Worm (Caenorhabditis elegans): ENCODE data around the gene btf-1.

Gene btf-1

ce11 chrII:13188084-13188483 is 11.9 kb upstream of the btf-1 start:
- TF ChIP-seq F13C5.2 (tag; optimal IDR thresholded peaks at IDR 0.05) (no peak), hmbx-1 (tag; optimal IDR thresholded peaks at IDR 0.05) (no peak), ama-1 (optimal IDR thresholded peaks at IDR 0.05) (no peak), hmg-4 (GFP tag; optimal IDR thresholded peaks at IDR 0.05) (no peak), tbx-11 (GFP tag; IDR thresholded peaks at IDR 0.05) (no peak), sea-1 (GFP tag; conservative IDR thresholded peaks at IDR 0.05) (no peak), hnd-1 (tag; optimal IDR thresholded peaks at IDR 0.05) (no peak), tbx-37 (GFP tag; conservative IDR thresholded peaks at IDR 0.05) (no peak), scrt-1 (GFP tag; IDR thresholded peaks at IDR 0.05) (no peak), tra-4 (tag; optimal IDR thresholded peaks at IDR 0.05) (no peak), flt-1 (GFP tag; IDR thresholded peaks at IDR 0.05) (no peak), aly-1 (tag; optimal IDR thresholded peaks at IDR 0.05) (no peak), B0310.2 (tag; optimal IDR thresholded peaks at IDR 0.05) (no peak)

ce11 chrII:13189363-13189762 is 10.6 kb upstream of the btf-1 start:
- TF ChIP-seq B0310.2 (tag; optimal IDR thresholded peaks at IDR 0.05) (no peak), aly-1 (tag; optimal IDR thresholded peaks at IDR 0.05) (no peak)

- TF ChIP-seq hnd-1 (tag; optimal IDR thresholded peaks at IDR 0.05) (no peak), F13C5.2 (tag; optimal IDR thresholded peaks at IDR 0.05) (no peak), hmg-4 (GFP tag; optimal IDR thresholded peaks at IDR 0.05) (no peak), ceh-13 (GFP tag; optimal IDR thresholded peaks at IDR 0.05) (no peak), tra-4 (tag; optimal IDR thresholded peaks at IDR 0.05) (no peak), hmbx-1 (tag; optimal IDR thresholded peaks at IDR 0.05) (no peak), ama-1 (optimal IDR thresholded peaks at IDR 0.05) (no peak)
Measured at ce11 chrII:13190412-13190811, 9.6 kb upstream of the btf-1 start.

- no peak for TF ChIP-seq ceh-36 (tag; optimal IDR thresholded peaks at IDR 0.05)
- no peak for TF ChIP-seq ama-1 (optimal IDR thresholded peaks at IDR 0.05)
- TF ChIP-seq flt-1 (GFP tag; IDR thresholded peaks at IDR 0.05) = no peak
- TF ChIP-seq scrt-1 (GFP tag; IDR thresholded peaks at IDR 0.05) = no peak
- no peak for TF ChIP-seq ceh-13 (GFP tag; optimal IDR thresholded peaks at IDR 0.05)
- TF ChIP-seq sea-1 (GFP tag; conservative IDR thresholded peaks at IDR 0.05) = no peak
Measured at ce11 chrII:13193563-13194103, 6.3 kb upstream of the btf-1 start.

- TF ChIP-seq ceh-36 (tag; optimal IDR thresholded peaks at IDR 0.05) (no peak), aly-1 (tag; optimal IDR thresholded peaks at IDR 0.05) (no peak), tra-4 (tag; optimal IDR thresholded peaks at IDR 0.05) (no peak), F13C5.2 (tag; optimal IDR thresholded peaks at IDR 0.05) (no peak), sea-1 (GFP tag; conservative IDR thresholded peaks at IDR 0.05) (no peak), hmg-4 (GFP tag; optimal IDR thresholded peaks at IDR 0.05) (no peak), flt-1 (GFP tag; IDR thresholded peaks at IDR 0.05) (no peak), ets-7 (tag; optimal IDR thresholded peaks at IDR 0.05) (no peak), ama-1 (optimal IDR thresholded peaks at IDR 0.05) (no peak), hnd-1 (tag; optimal IDR thresholded peaks at IDR 0.05) (no peak), hmbx-1 (tag; optimal IDR thresholded peaks at IDR 0.05) (no peak), scrt-1 (GFP tag; IDR thresholded peaks at IDR 0.05) (no peak)
Measured at ce11 chrII:13195163-13195562, 4.8 kb upstream of the btf-1 start, which contains the start of gene lec-1. Gene lec-1 (plus strand): TSS chrII:13195549.

ce11 chrII:13195706-13196417 is 4.1 kb upstream of the btf-1 start:
- TF ChIP-seq scrt-1 (GFP tag; IDR thresholded peaks at IDR 0.05) (no peak), F13C5.2 (tag; optimal IDR thresholded peaks at IDR 0.05) (no peak), flt-1 (GFP tag; IDR thresholded peaks at IDR 0.05) (no peak), hmg-4 (GFP tag; optimal IDR thresholded peaks at IDR 0.05) (no peak), ceh-36 (tag; optimal IDR thresholded peaks at IDR 0.05) (no peak), aly-1 (tag; optimal IDR thresholded peaks at IDR 0.05) (no peak), B0310.2 (tag; optimal IDR thresholded peaks at IDR 0.05) (no peak), tbx-11 (GFP tag; IDR thresholded peaks at IDR 0.05) (no peak), tra-4 (tag; optimal IDR thresholded peaks at IDR 0.05) (no peak), hnd-1 (tag; optimal IDR thresholded peaks at IDR 0.05) (no peak), tbx-37 (GFP tag; conservative IDR thresholded peaks at IDR 0.05) (no peak), sea-1 (GFP tag; conservative IDR thresholded peaks at IDR 0.05) (no peak), ama-1 (optimal IDR thresholded peaks at IDR 0.05) (no peak), hmbx-1 (tag; optimal IDR thresholded peaks at IDR 0.05) (no peak), pes-1 (GFP tag; IDR thresholded peaks at IDR 0.05) (no peak), ets-7 (tag; optimal IDR thresholded peaks at IDR 0.05) (no peak), ceh-13 (GFP tag; optimal IDR thresholded peaks at IDR 0.05) (no peak)

ce11 chrII:13196689-13197280 is 3.2 kb upstream of the btf-1 start:
- no peak for TF ChIP-seq flt-1 (GFP tag; IDR thresholded peaks at IDR 0.05)
- TF ChIP-seq F13C5.2 (tag; optimal IDR thresholded peaks at IDR 0.05) = no peak
- no peak for TF ChIP-seq ama-1 (optimal IDR thresholded peaks at IDR 0.05)
- TF ChIP-seq scrt-1 (GFP tag; IDR thresholded peaks at IDR 0.05) = no peak
- TF ChIP-seq tbx-37 (GFP tag; conservative IDR thresholded peaks at IDR 0.05) = no peak
- no peak for TF ChIP-seq tra-4 (tag; optimal IDR thresholded peaks at IDR 0.05)
- TF ChIP-seq ets-7 (tag; optimal IDR thresholded peaks at IDR 0.05) = no peak
- no peak for TF ChIP-seq ceh-13 (GFP tag; optimal IDR thresholded peaks at IDR 0.05)
- TF ChIP-seq pes-1 (GFP tag; IDR thresholded peaks at IDR 0.05) = no peak
- no peak for TF ChIP-seq hmbx-1 (tag; optimal IDR thresholded peaks at IDR 0.05)

ce11 chrII:13198845-13199244 is 1.1 kb upstream of the btf-1 start:
- TF ChIP-seq pes-1 (GFP tag; IDR thresholded peaks at IDR 0.05) (peak; percentile 51; the same call in 1 of the 2 replicates), tbx-11 (GFP tag; IDR thresholded peaks at IDR 0.05) (no peak)

All from whole organism, early embryonic.